Fruit fly (Drosophila melanogaster): ENCODE data around the gene MICU1.

Gene MICU1

dm6 chr2L:7219650-7220267, 37.7 kb downstream of the MICU1 start, which contains the start of gene CG13784 (continued):
- TF ChIP-seq knrl (GFP tag; IDR thresholded peaks at IDR 0.05; ENCODE audit: partially characterized antibody) (peak; percentile 59), ash1 (GFP tag; optimal IDR thresholded peaks at IDR 0.05) (peak; percentile 41), CG11093 (GFP tag; IDR thresholded peaks at IDR 0.05) (no peak), CG6813 (GFP tag; optimal IDR thresholded peaks at IDR 0.05) (peak; percentile 56), CG3726 (GFP tag; IDR thresholded peaks at IDR 0.05) (no peak), Dll (GFP tag; IDR thresholded peaks at IDR 0.05; ENCODE audit: partially characterized antibody) (peak; percentile 50; the same call in 2 of the 4 replicates), Atf-2 (GFP tag; optimal IDR thresholded peaks at IDR 0.05) (no peak), CG4730 (GFP tag; IDR thresholded peaks at IDR 0.05) (no peak), D (optimal IDR thresholded peaks at IDR 0.05) (no peak), D (GFP tag; optimal IDR thresholded peaks at IDR 0.05) (no peak), CG14860 (GFP tag; IDR thresholded peaks at IDR 0.05; ENCODE audit: partially characterized antibody) (no peak), D19A (tag; optimal IDR thresholded peaks at IDR 0.05) (peak; percentile 44), seq (GFP tag; IDR thresholded peaks at IDR 0.05) (peak; percentile 35; the same call in 1 of the 2 replicates), ranshi (GFP tag; IDR thresholded peaks at IDR 0.05) (no peak), CG4854 (GFP tag; optimal IDR thresholded peaks at IDR 0.05) (no peak), da (GFP tag; optimal IDR thresholded peaks at IDR 0.05) (no peak), Awh (GFP tag; IDR thresholded peaks at IDR 0.05) (no peak), bigmax (GFP tag; optimal IDR thresholded peaks at IDR 0.05) (no peak), slp2 (GFP tag; optimal IDR thresholded peaks at IDR 0.05) (no peak)

- TF ChIP-seq eyg (GFP tag; optimal IDR thresholded peaks at IDR 0.05) (no peak), shn (GFP tag; optimal IDR thresholded peaks at IDR 0.05) (no peak), CG17912 (GFP tag; optimal IDR thresholded peaks at IDR 0.05) (no peak), da (GFP tag; optimal IDR thresholded peaks at IDR 0.05) (no peak), CG2712 (tag; optimal IDR thresholded peaks at IDR 0.05) (peak; percentile 39), CG15269 (tag; optimal IDR thresholded peaks at IDR 0.05) (peak; percentile 22), Xbp1 (GFP tag; optimal IDR thresholded peaks at IDR 0.05) (no peak), jigr1 (GFP tag; IDR thresholded peaks at IDR 0.05) (no peak), CG31224 (GFP tag; IDR thresholded peaks at IDR 0.05) (no peak), nom (GFP tag; optimal IDR thresholded peaks at IDR 0.05) (no peak), amos (GFP tag; IDR thresholded peaks at IDR 0.05; ENCODE audit: partially characterized antibody) (peak; percentile 75; the same call in 1 of the 2 replicates), CG7372 (GFP tag; IDR thresholded peaks at IDR 0.05) (no peak), hb (GFP tag; IDR thresholded peaks at IDR 0.05; ENCODE audit: partially characterized antibody) (peak; percentile 66; the same call in 1 of the 3 replicates), CG2889 (GFP tag; IDR thresholded peaks at IDR 0.05) (no peak), az2 (GFP tag; optimal IDR thresholded peaks at IDR 0.05) (no peak), CG14667 (GFP tag; IDR thresholded peaks at IDR 0.05) (no peak), CG11093 (GFP tag; IDR thresholded peaks at IDR 0.05) (no peak), CG14441 (GFP tag; IDR thresholded peaks at IDR 0.05) (no peak), E2f2 (GFP tag; IDR thresholded peaks at IDR 0.05) (peak; percentile 76), Opbp (GFP tag; IDR thresholded peaks at IDR 0.05; ENCODE audit: partially characterized antibody) (peak; percentile 84), Fer1 (GFP tag; optimal IDR thresholded peaks at IDR 0.05) (no peak), CG17361 (GFP tag; IDR thresholded peaks at IDR 0.05) (no peak; the same call in 2 of the 3 replicates), CG17385 (GFP tag; optimal IDR thresholded peaks at IDR 0.05) (no peak), CG4617 (GFP tag; optimal IDR thresholded peaks at IDR 0.05; ENCODE audit: borderline replicate concordance) (no peak), Atf3 (GFP tag; optimal IDR thresholded peaks at IDR 0.05) (no peak), CG43689 (GFP tag; IDR thresholded peaks at IDR 0.05) (no peak), pfk (GFP tag; optimal IDR thresholded peaks at IDR 0.05) (no peak), Asciz (GFP tag; optimal IDR thresholded peaks at IDR 0.05) (no peak), Awh (GFP tag; IDR thresholded peaks at IDR 0.05) (no peak), CG4404 (GFP tag; IDR thresholded peaks at IDR 0.05) (no peak), CG2129 (GFP tag; IDR thresholded peaks at IDR 0.05; ENCODE audit: partially characterized antibody) (peak; percentile 43; the same call in 1 of the 2 replicates), chif (GFP tag; optimal IDR thresholded peaks at IDR 0.05) (no peak), CG14710 (tag; optimal IDR thresholded peaks at IDR 0.05) (peak; percentile 28)
These were observed 40.8 kb downstream of the MICU1 start, which contains the start of gene mEFG1 for dm6 chr2L:7222829-7223272. Gene mEFG1 (minus strand): TSS chr2L:7223081.
